Fruit fly (Drosophila melanogaster): Measurements from ENCODE around the gene CG32110.

Gene CG32110

DNA sequence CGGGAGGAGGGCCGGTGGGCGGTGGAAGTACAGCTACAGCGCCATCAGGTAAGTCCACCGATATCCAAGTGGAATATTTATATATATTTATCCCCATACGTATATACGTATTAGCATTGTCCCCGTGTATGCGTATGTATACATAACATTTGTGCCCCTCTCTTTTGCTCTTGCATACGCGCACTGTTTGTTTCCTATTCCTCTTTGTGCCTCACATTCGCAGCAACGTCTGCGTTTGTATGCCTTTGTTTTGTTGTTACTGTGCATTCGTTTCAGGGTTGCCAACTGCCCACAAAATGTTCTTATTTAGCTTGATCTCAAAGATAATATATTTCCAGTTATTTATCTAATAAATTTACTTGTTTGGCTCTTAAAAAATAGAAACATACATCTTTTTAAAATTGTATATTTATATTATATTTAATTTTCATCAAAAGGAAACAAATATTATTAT lies 2.2 kb upstream of the CG32110 start (continued):
- TF ChIP-seq hb (GFP tag; IDR thresholded peaks at IDR 0.05; ENCODE audit: partially characterized antibody) (no peak), CG8924 (tag; optimal IDR thresholded peaks at IDR 0.05) (peak; percentile 78), Hr51 (GFP tag; optimal IDR thresholded peaks at IDR 0.05) (peak in 1 of 2 experiments; percentile 75), btn (GFP tag; optimal IDR thresholded peaks at IDR 0.05) (no peak), E2f2 (GFP tag; IDR thresholded peaks at IDR 0.05) (no peak; the same call in 1 of the 2 replicates), ems (GFP tag; optimal IDR thresholded peaks at IDR 0.05) (peak; percentile 27), knrl (GFP tag; IDR thresholded peaks at IDR 0.05; ENCODE audit: partially characterized antibody) (no peak), CG30020 (tag; optimal IDR thresholded peaks at IDR 0.05) (peak; percentile 7), cas (GFP tag; IDR thresholded peaks at IDR 0.05) (no peak), slp2 (GFP tag; optimal IDR thresholded peaks at IDR 0.05) (no peak), CG12659 (GFP tag; optimal IDR thresholded peaks at IDR 0.05) (peak; percentile 21), sna (GFP tag; IDR thresholded peaks at IDR 0.05; ENCODE audit: partially characterized antibody) (no peak), CG10959 (GFP tag; IDR thresholded peaks at IDR 0.05) (no peak), fd3F (GFP tag; optimal IDR thresholded peaks at IDR 0.05) (peak; percentile 14), CG17359 (tag; optimal IDR thresholded peaks at IDR 0.05) (peak; percentile 67), Xbp1 (GFP tag; optimal IDR thresholded peaks at IDR 0.05) (peak; percentile 68), chinmo (GFP tag; IDR thresholded peaks at IDR 0.05; ENCODE audit: partially characterized antibody) (peak; percentile 95; the same call in 3 of the 4 replicates), Spps (tag; optimal IDR thresholded peaks at IDR 0.05) (no peak), Ets65A (GFP tag) (no peak), Ssrp (tag; optimal IDR thresholded peaks at IDR 0.05) (peak; percentile 37), tx (GFP tag; optimal IDR thresholded peaks at IDR 0.05) (no peak), exex (tag; optimal IDR thresholded peaks at IDR 0.05) (no peak), Ravus (GFP tag; IDR thresholded peaks at IDR 0.05) (no peak), sc (optimal IDR thresholded peaks at IDR 0.05) (no peak), sc (GFP tag; optimal IDR thresholded peaks at IDR 0.05) (peak; percentile 27), CG3065 (GFP tag; optimal IDR thresholded peaks at IDR 0.05) (no peak), CG4854 (GFP tag; optimal IDR thresholded peaks at IDR 0.05) (no peak), CG4328 (GFP tag; optimal IDR thresholded peaks at IDR 0.05) (peak; percentile 52), CG9437 (GFP tag; optimal IDR thresholded peaks at IDR 0.05) (peak; percentile 34), Hr39 (optimal IDR thresholded peaks at IDR 0.05) (no peak), gsb (GFP tag; IDR thresholded peaks at IDR 0.05) (no peak), ewg (GFP tag; optimal IDR thresholded peaks at IDR 0.05) (peak; percentile 44), CG33213 (GFP tag; optimal IDR thresholded peaks at IDR 0.05) (peak; percentile 36), Nf-YA (GFP tag; IDR thresholded peaks at IDR 0.05) (no peak), mirr (GFP tag; optimal IDR thresholded peaks at IDR 0.05) (no peak), amos (GFP tag; IDR thresholded peaks at IDR 0.05; ENCODE audit: partially characterized antibody) (no peak), CG5180 (GFP tag; optimal IDR thresholded peaks at IDR 0.05) (no peak), tna (GFP tag; IDR thresholded peaks at IDR 0.05; ENCODE audit: partially characterized antibody) (no peak), Six4 (GFP tag; optimal IDR thresholded peaks at IDR 0.05) (peak; percentile 65), NFAT (GFP tag; IDR thresholded peaks at IDR 0.05) (no peak), CG2678 (tag; optimal IDR thresholded peaks at IDR 0.05) (peak; percentile 63), ci (GFP tag; IDR thresholded peaks at IDR 0.05) (peak; percentile 69; the same call in 2 of the 3 replicates), Ada2b (GFP tag; IDR thresholded peaks at IDR 0.05) (peak; percentile 29), CG14441 (GFP tag; IDR thresholded peaks at IDR 0.05) (0 out of 2 replicates have a peak, but pooled peaks have one; percentile 14), BtbVII (GFP tag; optimal IDR thresholded peaks at IDR 0.05) (peak; percentile 69), Gug (GFP tag; IDR thresholded peaks at IDR 0.05) (no peak), CG17612 (GFP tag; IDR thresholded peaks at IDR 0.05) (no peak), lmd (GFP tag; IDR thresholded peaks at IDR 0.05) (no peak), CG3407 (GFP tag; optimal IDR thresholded peaks at IDR 0.05) (peak; percentile 28), CG4617 (GFP tag; optimal IDR thresholded peaks at IDR 0.05; ENCODE audit: borderline replicate concordance) (no peak), CG6683 (GFP tag; optimal IDR thresholded peaks at IDR 0.05) (peak; percentile 17)

Measured in whole organism, embryonic.